Fruit fly (Drosophila melanogaster): Measurements from ENCODE around the gene CG4935.

Gene CG4935

dm6 chr2L:16223981-16224380, 38.0 kb upstream of the CG4935 start (continued):
- TF ChIP-seq CTCF (GFP tag; optimal IDR thresholded peaks at IDR 0.05): peak; percentile 82
- TF ChIP-seq CG30020 (tag; optimal IDR thresholded peaks at IDR 0.05): peak; percentile 66
- TF ChIP-seq CG7928 (GFP tag; optimal IDR thresholded peaks at IDR 0.05): no peak
- no peak for TF ChIP-seq hbn (GFP tag; IDR thresholded peaks at IDR 0.05; ENCODE audit: partially characterized antibody)
- peak; percentile 45 for TF ChIP-seq pfk (GFP tag; optimal IDR thresholded peaks at IDR 0.05)
- no peak for TF ChIP-seq cad (GFP tag; optimal IDR thresholded peaks at IDR 0.05)

dm6 chr2L:16231265-16231664, 30.7 kb upstream of the CG4935 start, which contains the start of gene Ca-Ma2d:
TSS of gene Ca-Ma2d (plus strand) at chr2L:16231475.
- TF ChIP-seq grau (tag; optimal IDR thresholded peaks at IDR 0.05) (no peak), ham (GFP tag; IDR thresholded peaks at IDR 0.05) (no peak), CG11696 (GFP tag; IDR thresholded peaks at IDR 0.05) (no peak), ewg (GFP tag; optimal IDR thresholded peaks at IDR 0.05) (peak; percentile 56), Bdp1 (GFP tag; optimal IDR thresholded peaks at IDR 0.05) (no peak), h (optimal IDR thresholded peaks at IDR 0.05) (no peak), CG8281 (tag; optimal IDR thresholded peaks at IDR 0.05) (no peak), fd3F (GFP tag; optimal IDR thresholded peaks at IDR 0.05) (no peak), CG10462 (GFP tag; optimal IDR thresholded peaks at IDR 0.05) (no peak), BtbVII (GFP tag; optimal IDR thresholded peaks at IDR 0.05) (no peak), CG6791 (GFP tag; IDR thresholded peaks at IDR 0.05; ENCODE audit: partially characterized antibody) (no peak), ken (GFP tag; IDR thresholded peaks at IDR 0.05) (no peak), CG7372 (GFP tag; IDR thresholded peaks at IDR 0.05) (no peak), zen (tag; optimal IDR thresholded peaks at IDR 0.05) (no peak), Nf-YB (GFP tag; optimal IDR thresholded peaks at IDR 0.05) (no peak), chm (GFP tag; IDR thresholded peaks at IDR 0.05) (no peak), Med (GFP tag) (peak; percentile 85), Sry-β (GFP tag; optimal IDR thresholded peaks at IDR 0.05) (no peak), ci (GFP tag; IDR thresholded peaks at IDR 0.05) (0 out of 3 replicates have a peak, but pooled peaks have one; percentile 12), CG11695 (GFP tag; IDR thresholded peaks at IDR 0.05) (peak; percentile 17; the same call in 1 of the 3 replicates), CG7786 (GFP tag; optimal IDR thresholded peaks at IDR 0.05) (no peak), Deaf1 (tag; optimal IDR thresholded peaks at IDR 0.05) (peak; percentile 77), CG8924 (tag; optimal IDR thresholded peaks at IDR 0.05) (no peak), stc (GFP tag; IDR thresholded peaks at IDR 0.05) (no peak), CG5953 (GFP tag; IDR thresholded peaks at IDR 0.05) (no peak), CG17568 (GFP tag; optimal IDR thresholded peaks at IDR 0.05) (no peak), Drgx (GFP tag; IDR thresholded peaks at IDR 0.05) (no peak), tin (GFP tag; optimal IDR thresholded peaks at IDR 0.05) (no peak), CG30020 (tag; optimal IDR thresholded peaks at IDR 0.05) (no peak), rib (GFP tag; IDR thresholded peaks at IDR 0.05) (no peak), fd102C (GFP tag; optimal IDR thresholded peaks at IDR 0.05) (peak; percentile 34), twi (tag; optimal IDR thresholded peaks at IDR 0.05) (peak; percentile 43), crol (GFP tag; IDR thresholded peaks at IDR 0.05) (no peak), CG13624 (GFP tag; optimal IDR thresholded peaks at IDR 0.05) (peak; percentile 6), CG13894 (tag; optimal IDR thresholded peaks at IDR 0.05) (peak; percentile 24), CG7963 (GFP tag; IDR thresholded peaks at IDR 0.05; ENCODE audit: partially characterized antibody) (no peak), Sox100B (GFP tag; optimal IDR thresholded peaks at IDR 0.05) (no peak), CG10321 (GFP tag; IDR thresholded peaks at IDR 0.05) (no peak), scrt (GFP tag; optimal IDR thresholded peaks at IDR 0.05) (peak; percentile 75), Trl (optimal IDR thresholded peaks at IDR 0.05) (peak; percentile 72 to 78), Trl (GFP tag; optimal IDR thresholded peaks at IDR 0.05) (peak; percentile 1), fd96Cb (tag; optimal IDR thresholded peaks at IDR 0.05) (no peak), CG2875 (GFP tag; optimal IDR thresholded peaks at IDR 0.05) (no peak), Hr78 (GFP tag; optimal IDR thresholded peaks at IDR 0.05) (no peak), sens (GFP tag) (peak; percentile 5), ato (GFP tag; IDR thresholded peaks at IDR 0.05; ENCODE audit: partially characterized antibody) (peak; percentile 37; the same call in 1 of the 2 replicates)
